Worm (Caenorhabditis elegans) whole organism, L1 larva: ENCODE results near the gene K10D2.8.
A peak's percentile ranks its signal among the peaks of the same experiment; 100 is the strongest.

ENCODE experiments used
- C34B4.2 ChIP-seq: sonication (generic microtip); optimal IDR thresholded peaks from 2 replicates; lab custom pipeline; 2017; ENCODE audit warnings: mild to moderate bottlenecking, missing genetic modification characterization, missing compliant biosample characterization
- F16B12.6 ChIP-seq: fragments of 150-350 bp; optimal IDR thresholded peaks from 2 replicates; lab custom pipeline; 2014; ENCODE audit warnings: missing biosample characterization, missing genetic modification characterization
- Y116A8C.19 ChIP-seq: sonication (generic microtip); optimal IDR thresholded peaks from 2 replicates; lab custom pipeline; 2016; ENCODE audit warnings: missing compliant biosample characterization, missing genetic modification characterization, borderline replicate concordance
- aha-1 ChIP-seq: fragments of 150-350 bp; optimal IDR thresholded peaks from 2 replicates; lab custom pipeline; 2014; ENCODE audit warnings: missing biosample characterization, missing genetic modification characterization
- alr-1 ChIP-seq: fragments of 200-800 bp; sonication (Bioruptor generic); optimal IDR thresholded peaks from 2 replicates; lab custom pipeline; 2018; ENCODE audit warnings: borderline replicate concordance, mild to moderate bottlenecking, missing genetic modification characterization, missing compliant biosample characterization
- ama-1 ChIP-seq: fragments of 150-350 bp; optimal IDR thresholded peaks from 2 replicates; lab custom pipeline; 2014
- blmp-1 ChIP-seq: fragments of 150-350 bp; optimal IDR thresholded peaks from 2 replicates; lab custom pipeline; 2014; ENCODE audit warnings: missing biosample characterization, missing genetic modification characterization
- ceh-63 ChIP-seq: fragments of 200-800 bp; sonication (Bioruptor generic); optimal IDR thresholded peaks from 2 replicates; lab custom pipeline; 2018; ENCODE audit warnings: mild to moderate bottlenecking, missing genetic modification characterization, missing compliant biosample characterization
- ceh-90 ChIP-seq: sonication (generic microtip); optimal IDR thresholded peaks from 2 replicates; lab custom pipeline; 2016; ENCODE audit warnings: missing genetic modification characterization, missing compliant biosample characterization
- ces-1 ChIP-seq: fragments of 150-350 bp; optimal IDR thresholded peaks from 2 replicates; lab custom pipeline; 2014; ENCODE audit warnings: missing biosample characterization, missing genetic modification reagents, missing genetic modification characterization
- efl-1 ChIP-seq, 4 experiments: fragments of 150-350 bp; optimal IDR thresholded peaks in 3 of 4; peaks in 1 of 4; 1 replicate in 1 of 4; 2 replicates in 3 of 4; lab custom pipeline; 2014; ENCODE audit warnings: missing biosample characterization in 2 of 4, missing genetic modification characterization in 2 of 4, missing genetic modification reagents in 2 of 4
- elt-2 ChIP-seq: sonication (generic microtip); optimal IDR thresholded peaks from 2 replicates; lab custom pipeline; 2016; ENCODE audit warnings: missing genetic modification characterization, mild to moderate bottlenecking, inconsistent platforms, missing compliant biosample characterization, missing genetic modification reagents
- elt-3 ChIP-seq, 6 experiments: fragments of 150-350 bp in 1 of 6; sonication (generic microtip); optimal IDR thresholded peaks; 2 replicates each; lab custom pipeline; 2017 to 2018; ENCODE audit warnings: missing biosample characterization in 6 of 6, missing genetic modification characterization in 6 of 6, inconsistent platforms in 1 of 6
- ets-5 ChIP-seq: fragments of 200-800 bp; sonication (Bioruptor generic); IDR thresholded peaks from 2 replicates; pipeline ENCODE4 v1.3.6; 2022; ENCODE audit warnings: missing genetic modification characterization, missing compliant biosample characterization
- fkh-10 ChIP-seq: sonication (generic microtip); optimal IDR thresholded peaks from 2 replicates; lab custom pipeline; 2017; ENCODE audit warnings: missing biosample characterization, missing genetic modification reagents, missing genetic modification characterization
- fkh-4 ChIP-seq: sonication (generic microtip); optimal IDR thresholded peaks from 2 replicates; lab custom pipeline; 2016; ENCODE audit warnings: missing compliant biosample characterization, missing genetic modification characterization, borderline replicate concordance
- fkh-8 ChIP-seq: sonication (generic microtip); optimal IDR thresholded peaks from 2 replicates; lab custom pipeline; 2016; ENCODE audit warnings: mild to moderate bottlenecking, missing genetic modification characterization, missing compliant biosample characterization
- fos-1 ChIP-seq: fragments of 150-350 bp; optimal IDR thresholded peaks from 2 replicates; lab custom pipeline; 2014; ENCODE audit warnings: missing biosample characterization, missing genetic modification characterization
- grh-1 ChIP-seq: fragments of 200-800 bp; sonication (Bioruptor generic); IDR thresholded peaks from 2 replicates; pipeline ENCODE4 v1.3.6; 2022; ENCODE audit warnings: missing genetic modification reagents, missing genetic modification characterization, missing compliant biosample characterization
- hlh-17 ChIP-seq: fragments of 200-800 bp; sonication (Bioruptor generic); optimal IDR thresholded peaks from 2 replicates; lab custom pipeline; 2018; ENCODE audit warnings: missing genetic modification characterization, mild to moderate bottlenecking, missing compliant biosample characterization, moderate library complexity, borderline replicate concordance
- hpl-2 ChIP-seq: fragments of 150-350 bp; optimal IDR thresholded peaks from 2 replicates; lab custom pipeline; 2014; ENCODE audit warnings: missing biosample characterization, missing genetic modification reagents, missing genetic modification characterization
- irx-1 ChIP-seq: sonication (generic microtip); optimal IDR thresholded peaks from 2 replicates; lab custom pipeline; 2016; ENCODE audit warnings: missing genetic modification characterization, missing compliant biosample characterization
- jun-1 ChIP-seq: fragments of 150-350 bp; optimal IDR thresholded peaks from 2 replicates; lab custom pipeline; 2014; ENCODE audit warnings: missing biosample characterization, missing genetic modification reagents, missing genetic modification characterization
- lin-13 ChIP-seq: fragments of 150-350 bp; optimal IDR thresholded peaks from 2 replicates; lab custom pipeline; 2014; ENCODE audit warnings: missing biosample characterization, missing genetic modification reagents, missing genetic modification characterization
- lin-15B ChIP-seq: fragments of 150-350 bp; sonication (generic microtip); optimal IDR thresholded peaks from 3 replicates; lab custom pipeline; 2014; ENCODE audit warnings: missing biosample characterization, missing genetic modification characterization
- lin-35 ChIP-seq, 2 experiments: fragments of 150-350 bp; optimal IDR thresholded peaks; 2 replicates each; lab custom pipeline; 2014; ENCODE audit warnings: missing biosample characterization in 2 of 2, missing genetic modification characterization in 2 of 2, missing genetic modification reagents in 2 of 2
- lir-3 ChIP-seq: sonication (generic microtip); optimal IDR thresholded peaks from 2 replicates; lab custom pipeline; 2016; ENCODE audit warnings: mild to moderate bottlenecking, missing genetic modification characterization, moderate library complexity, missing compliant biosample characterization; ENCODE audit not compliant: poor library complexity
- lsy-2 ChIP-seq, 2 experiments: fragments of 150-350 bp; optimal IDR thresholded peaks; 2 replicates each; lab custom pipeline; 2014; ENCODE audit warnings: missing biosample characterization in 2 of 2, missing genetic modification characterization in 2 of 2
- mdl-1 ChIP-seq, 2 experiments: fragments of 150-350 bp; optimal IDR thresholded peaks; 2 replicates each; lab custom pipeline; 2014 to 2017; ENCODE audit warnings: missing biosample characterization in 2 of 2, missing genetic modification characterization in 2 of 2, inconsistent platforms in 1 of 2
- mef-2 ChIP-seq: fragments of 150-350 bp; optimal IDR thresholded peaks from 2 replicates; lab custom pipeline; 2014; ENCODE audit warnings: missing biosample characterization, missing genetic modification characterization
- mep-1 ChIP-seq: fragments of 150-350 bp; optimal IDR thresholded peaks from 2 replicates; lab custom pipeline; 2014; ENCODE audit warnings: missing biosample characterization, missing genetic modification characterization
- nhr-11 ChIP-seq: fragments of 150-350 bp; optimal IDR thresholded peaks from 2 replicates; lab custom pipeline; 2014; ENCODE audit warnings: missing biosample characterization, missing genetic modification characterization
- nhr-12 ChIP-seq: sonication (generic microtip); optimal IDR thresholded peaks from 2 replicates; lab custom pipeline; 2017; ENCODE audit warnings: missing biosample characterization, missing genetic modification characterization
- nhr-20 ChIP-seq: sonication (generic microtip); optimal IDR thresholded peaks from 2 replicates; lab custom pipeline; 2016; ENCODE audit warnings: mild to moderate bottlenecking, missing genetic modification characterization, missing compliant biosample characterization
- nhr-28 ChIP-seq: fragments of 150-350 bp; optimal IDR thresholded peaks from 2 replicates; lab custom pipeline; 2014; ENCODE audit warnings: missing biosample characterization, missing genetic modification characterization
- nhr-47 ChIP-seq: sonication (generic microtip); optimal IDR thresholded peaks from 2 replicates; lab custom pipeline; 2016; ENCODE audit warnings: mild to moderate bottlenecking, missing genetic modification characterization, moderate library complexity, missing compliant biosample characterization
- nhr-77 ChIP-seq: fragments of 150-350 bp; optimal IDR thresholded peaks from 2 replicates; lab custom pipeline; 2014; ENCODE audit warnings: missing biosample characterization, missing genetic modification characterization
- rnt-1 ChIP-seq: sonication (generic microtip); optimal IDR thresholded peaks from 2 replicates; lab custom pipeline; 2016; ENCODE audit warnings: mild to moderate bottlenecking, missing genetic modification characterization, moderate library complexity, missing compliant biosample characterization
- snu-23 ChIP-seq: sonication (generic microtip); optimal IDR thresholded peaks from 2 replicates; lab custom pipeline; 2016; ENCODE audit warnings: missing genetic modification characterization, missing compliant biosample characterization
- sox-4 ChIP-seq: sonication (generic microtip); optimal IDR thresholded peaks from 2 replicates; lab custom pipeline; 2016; ENCODE audit warnings: missing genetic modification characterization, missing compliant biosample characterization
- sptf-1 ChIP-seq: fragments of 150-350 bp; optimal IDR thresholded peaks from 2 replicates; lab custom pipeline; 2014; ENCODE audit warnings: missing biosample characterization, missing genetic modification characterization
- swsn-7 ChIP-seq: sonication (generic microtip); optimal IDR thresholded peaks from 2 replicates; lab custom pipeline; 2016; ENCODE audit warnings: missing genetic modification characterization, missing compliant biosample characterization
- tbx-2 ChIP-seq: sonication (generic microtip); optimal IDR thresholded peaks from 2 replicates; lab custom pipeline; 2016; ENCODE audit warnings: missing genetic modification characterization, missing compliant biosample characterization
- unc-130 ChIP-seq: fragments of 150-350 bp; optimal IDR thresholded peaks from 2 replicates; lab custom pipeline; 2017; ENCODE audit warnings: missing biosample characterization, missing genetic modification characterization, inconsistent platforms
- unc-30 ChIP-seq: sonication (generic microtip); optimal IDR thresholded peaks from 2 replicates; lab custom pipeline; 2017; ENCODE audit warnings: missing biosample characterization, missing genetic modification characterization
- unc-62 ChIP-seq: fragments of 150-350 bp; optimal IDR thresholded peaks from 2 replicates; lab custom pipeline; 2014; ENCODE audit warnings: missing biosample characterization, missing genetic modification reagents, missing genetic modification characterization
- unc-86 ChIP-seq: sonication (generic microtip); optimal IDR thresholded peaks from 2 replicates; lab custom pipeline; 2016; ENCODE audit warnings: missing genetic modification characterization, missing compliant biosample characterization
- unc-98 ChIP-seq: fragments of 200-800 bp; sonication (Bioruptor generic); IDR thresholded peaks from 2 replicates; pipeline ENCODE4 v1.3.6; 2022; ENCODE audit warnings: missing genetic modification characterization, missing compliant biosample characterization
- ztf-11 ChIP-seq, 2 experiments: sonication (generic microtip); optimal IDR thresholded peaks; 2 replicates each; lab custom pipeline; 2016 to 2017; ENCODE audit warnings: missing genetic modification characterization in 2 of 2, missing biosample characterization in 1 of 2, missing compliant biosample characterization in 1 of 2

Gene K10D2.8

DNA sequence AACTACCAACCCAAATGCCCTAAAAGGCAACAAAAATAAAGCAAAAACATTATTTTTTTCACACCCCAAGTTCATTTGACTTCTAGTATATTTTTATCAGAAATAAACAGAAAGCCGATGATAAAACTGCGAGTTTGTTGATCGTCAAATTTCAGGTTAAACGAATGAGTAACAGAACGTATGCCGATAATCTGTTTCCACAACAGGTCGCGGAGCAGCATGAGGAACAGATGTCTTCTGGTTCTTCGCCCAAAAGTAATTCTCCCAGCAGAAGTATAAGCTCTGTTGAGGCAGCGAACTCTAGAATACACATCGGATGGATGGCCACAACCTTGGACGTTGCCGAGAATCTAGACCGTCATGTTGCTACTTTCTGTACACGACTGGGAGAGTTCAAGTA is 41.9 kb downstream of the K10D2.8 start, which contains the start of gene prmt-5 (continued):
- TF ChIP-seq unc-130 (tag; lab: Kevin White, UChicago): no peak
- TF ChIP-seq snu-23 (GFP tag; lab: Kevin White, UChicago): peak; percentile 22
- no peak for TF ChIP-seq ceh-90 (tag; lab: Kevin White, UChicago)
- TF ChIP-seq jun-1 (tag; lab: Kevin White, UChicago): no peak
- TF ChIP-seq nhr-47 (tag; lab: Kevin White, UChicago): peak; percentile 46
- TF ChIP-seq alr-1 (tag; lab: Kevin White, UChicago): no peak
- TF ChIP-seq Y116A8C.19 (tag; lab: Kevin White, UChicago): no peak
- no peak for TF ChIP-seq lin-15B (tag; lab: Kevin White, UChicago)
- no peak for TF ChIP-seq fkh-4 (tag; lab: Kevin White, UChicago)
- TF ChIP-seq mep-1 (tag; lab: Kevin White, UChicago): no peak
- no peak for TF ChIP-seq unc-62 (GFP tag; lab: Kevin White, UChicago)
- TF ChIP-seq nhr-12: no peak
- no peak for TF ChIP-seq blmp-1 (tag; lab: Kevin White, UChicago)
- TF ChIP-seq sox-4: no peak
- TF ChIP-seq lin-35 (GFP tag; optimal IDR thresholded peaks at IDR 0.05; lab: Kevin White, UChicago): no peak
- TF ChIP-seq ztf-11 (tag; optimal IDR thresholded peaks at IDR 0.05; lab: Kevin White, UChicago): no peak
- TF ChIP-seq lin-13: no peak
- no peak for TF ChIP-seq nhr-28 (tag; lab: Kevin White, UChicago)
- TF ChIP-seq nhr-11 (tag; lab: Kevin White, UChicago): no peak
- TF ChIP-seq hpl-2 (GFP tag; lab: Kevin White, UChicago): no peak
- TF ChIP-seq irx-1 (tag; lab: Kevin White, UChicago): no peak
- TF ChIP-seq mdl-1 (tag; optimal IDR thresholded peaks at IDR 0.05; lab: Kevin White, UChicago): no peak
- no peak for TF ChIP-seq tbx-2
- TF ChIP-seq nhr-77: no peak
- peak; percentile 90 for TF ChIP-seq ama-1 (lab: Kevin White, UChicago)
- peak; percentile 15 for TF ChIP-seq rnt-1 (tag; lab: Kevin White, UChicago)
- no peak for TF ChIP-seq elt-3 (tag; optimal IDR thresholded peaks at IDR 0.05; lab: Kevin White, UChicago)
- no peak for TF ChIP-seq grh-1 (GFP tag; lab: Robert Waterston, UW)
- TF ChIP-seq ces-1 (GFP tag; lab: Kevin White, UChicago): no peak
- TF ChIP-seq elt-2 (tag; lab: Kevin White, UChicago): peak; percentile 31
- TF ChIP-seq fkh-8 (tag; lab: Kevin White, UChicago): no peak
- TF ChIP-seq mef-2: no peak
- TF ChIP-seq ceh-63 (GFP tag; lab: Kevin White, UChicago): no peak
- no peak for TF ChIP-seq F16B12.6 (tag; lab: Kevin White, UChicago)
- peak; percentile 36 for TF ChIP-seq nhr-20
- peak; percentile 21 to 41 for TF ChIP-seq efl-1 (optimal IDR thresholded peaks at IDR 0.05; lab: Kevin White, UChicago)
- peak in 1 of 2 experiments; percentile 77 for TF ChIP-seq efl-1 (GFP tag; optimal IDR thresholded peaks at IDR 0.05 in 1 of 2; lab: Kevin White, UChicago)
- no peak for TF ChIP-seq unc-30 (tag; lab: Kevin White, UChicago)
- TF ChIP-seq hlh-17 (GFP tag; lab: Kevin White, UChicago): no peak
- no peak for TF ChIP-seq unc-86 (tag; lab: Kevin White, UChicago)
- TF ChIP-seq ets-5: no peak
- TF ChIP-seq lsy-2 (tag; optimal IDR thresholded peaks at IDR 0.05; lab: Kevin White, UChicago): peak in 1 of 2 experiments; percentile 21
- TF ChIP-seq unc-98: no peak
- TF ChIP-seq fos-1 (tag; lab: Kevin White, UChicago): peak; percentile 14
- no peak for TF ChIP-seq fkh-10
- TF ChIP-seq swsn-7: no peak
- TF ChIP-seq aha-1: no peak
- no peak for TF ChIP-seq sptf-1 (tag; lab: Kevin White, UChicago)
- TF ChIP-seq C34B4.2 (tag; lab: Kevin White, UChicago): peak; percentile 43
- no peak for TF ChIP-seq lir-3
